Fruit fly (Drosophila melanogaster): ENCODE data around the gene CrebA.

Gene CrebA

dm6 chr3L:15566484-15566955, 31.3 kb downstream of the CrebA start (continued):
- peak; percentile 57; the same call in 1 of the 2 replicates for TF ChIP-seq E2f1 (GFP tag; IDR thresholded peaks at IDR 0.05)
- TF ChIP-seq CG1602 (GFP tag; optimal IDR thresholded peaks at IDR 0.05): no peak
- TF ChIP-seq Antp (GFP tag; optimal IDR thresholded peaks at IDR 0.05): no peak
- TF ChIP-seq gsb (GFP tag; IDR thresholded peaks at IDR 0.05): peak; percentile 65; the same call in 1 of the 2 replicates
- no peak for TF ChIP-seq CG17568 (GFP tag; optimal IDR thresholded peaks at IDR 0.05)
- no peak for TF ChIP-seq HLH4C (GFP tag; IDR thresholded peaks at IDR 0.05; ENCODE audit: partially characterized antibody)
- peak; percentile 26 for TF ChIP-seq CG10654 (GFP tag; optimal IDR thresholded peaks at IDR 0.05)
- TF ChIP-seq MESR4 (GFP tag; optimal IDR thresholded peaks at IDR 0.05): no peak
- no peak for TF ChIP-seq corto (GFP tag; optimal IDR thresholded peaks at IDR 0.05)
- no peak for TF ChIP-seq CG12104 (GFP tag; optimal IDR thresholded peaks at IDR 0.05)
- TF ChIP-seq CG16815 (GFP tag; optimal IDR thresholded peaks at IDR 0.05): no peak
- no peak for TF ChIP-seq Optix (GFP tag; IDR thresholded peaks at IDR 0.05)
- peak; percentile 91 for TF ChIP-seq Hmr (GFP tag; optimal IDR thresholded peaks at IDR 0.05)
- peak; percentile 78 for TF ChIP-seq CG2875 (GFP tag; optimal IDR thresholded peaks at IDR 0.05)
- TF ChIP-seq hth (optimal IDR thresholded peaks at IDR 0.05): no peak
- TF ChIP-seq Jarid2 (GFP tag; optimal IDR thresholded peaks at IDR 0.05): no peak
- TF ChIP-seq CG4707 (GFP tag; optimal IDR thresholded peaks at IDR 0.05): peak; percentile 70
- TF ChIP-seq D19B (GFP tag; optimal IDR thresholded peaks at IDR 0.05): no peak
- TF ChIP-seq org-1 (GFP tag; optimal IDR thresholded peaks at IDR 0.05): peak; percentile 84
- TF ChIP-seq Neu2 (GFP tag; optimal IDR thresholded peaks at IDR 0.05; ENCODE audit: borderline replicate concordance): no peak
- TF ChIP-seq ken (GFP tag; IDR thresholded peaks at IDR 0.05): no peak
- TF ChIP-seq sr (GFP tag; IDR thresholded peaks at IDR 0.05): no peak; the same call in 2 of the 3 replicates
- TF ChIP-seq Atf-2 (GFP tag; optimal IDR thresholded peaks at IDR 0.05): no peak
- TF ChIP-seq E2f2 (GFP tag; IDR thresholded peaks at IDR 0.05): no peak
- TF ChIP-seq sisA (GFP tag; IDR thresholded peaks at IDR 0.05): no peak
- peak; percentile 85 for TF ChIP-seq fd64A (GFP tag; optimal IDR thresholded peaks at IDR 0.05)
- peak; percentile 65 for TF ChIP-seq CG31365 (tag; optimal IDR thresholded peaks at IDR 0.05)
- TF ChIP-seq H2.0 (GFP tag; IDR thresholded peaks at IDR 0.05): no peak
- peak; percentile 55 for TF ChIP-seq btn (GFP tag; optimal IDR thresholded peaks at IDR 0.05)
- TF ChIP-seq CG15269 (tag; optimal IDR thresholded peaks at IDR 0.05): no peak
- TF ChIP-seq CG12942 (GFP tag; optimal IDR thresholded peaks at IDR 0.05): no peak
- TF ChIP-seq Rfx (GFP tag; IDR thresholded peaks at IDR 0.05): peak; percentile 60; the same call in 1 of the 2 replicates
- no peak for TF ChIP-seq CG14860 (GFP tag; IDR thresholded peaks at IDR 0.05; ENCODE audit: partially characterized antibody)
- TF ChIP-seq HHEX (GFP tag; optimal IDR thresholded peaks at IDR 0.05): peak; percentile 90
- peak; percentile 20 for TF ChIP-seq fu2 (GFP tag; optimal IDR thresholded peaks at IDR 0.05)
- TF ChIP-seq CG1529 (GFP tag; optimal IDR thresholded peaks at IDR 0.05): peak; percentile 71
- TF ChIP-seq CG14441 (GFP tag; IDR thresholded peaks at IDR 0.05): peak; percentile 60; the same call in 1 of the 2 replicates
- TF ChIP-seq CG12236 (GFP tag; optimal IDR thresholded peaks at IDR 0.05): peak; percentile 25
- no peak for TF ChIP-seq sqz (GFP tag; optimal IDR thresholded peaks at IDR 0.05)
- no peak for TF ChIP-seq CG10565 (GFP tag; optimal IDR thresholded peaks at IDR 0.05)
- peak; percentile 53 for TF ChIP-seq CG11247 (GFP tag; IDR thresholded peaks at IDR 0.05)
- no peak for TF ChIP-seq CG17385 (GFP tag; optimal IDR thresholded peaks at IDR 0.05)
- no peak for TF ChIP-seq ro (GFP tag; IDR thresholded peaks at IDR 0.05)
- no peak for TF ChIP-seq CG11723 (GFP tag; optimal IDR thresholded peaks at IDR 0.05)
- no peak for TF ChIP-seq Doc3 (GFP tag; IDR thresholded peaks at IDR 0.05; ENCODE audit: partially characterized antibody)
- no peak for TF ChIP-seq croc (GFP tag; conservative IDR thresholded peaks at IDR 0.05)
- TF ChIP-seq CG13894 (tag; optimal IDR thresholded peaks at IDR 0.05): no peak
- no peak for TF ChIP-seq CG6272 (GFP tag; IDR thresholded peaks at IDR 0.05)
- no peak for TF ChIP-seq CG2678 (tag; optimal IDR thresholded peaks at IDR 0.05)
- TF ChIP-seq CG8944 (GFP tag; optimal IDR thresholded peaks at IDR 0.05): no peak
- TF ChIP-seq CG31441 (GFP tag; IDR thresholded peaks at IDR 0.05): no peak

Measured in whole organism, embryonic.